Worm (Caenorhabditis elegans): ENCODE results near the gene C13G5.2.

DNA sequence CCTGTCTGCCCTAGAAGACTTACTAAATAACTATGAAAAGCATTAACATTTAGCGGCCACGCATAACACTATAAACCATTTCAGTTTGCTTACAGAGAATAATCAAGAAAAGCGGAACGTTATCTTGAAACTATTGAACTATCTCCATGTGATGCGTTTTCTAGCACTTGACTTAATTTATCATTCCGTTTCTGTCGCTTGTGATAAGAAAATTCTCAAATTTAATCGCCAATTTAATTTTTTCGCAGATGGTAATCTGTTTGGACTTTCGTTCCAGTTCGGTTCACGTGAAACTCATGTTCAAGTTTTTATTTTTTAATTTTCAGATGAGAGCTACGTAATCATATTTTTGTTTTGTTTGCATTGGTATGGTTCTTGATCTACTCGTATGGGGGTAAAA lies 38.7 kb upstream of the C13G5.2 start:
- TF ChIP-seq ets-4 (GFP tag; optimal IDR thresholded peaks at IDR 0.05) (no peak), B0035.1 (tag; optimal IDR thresholded peaks at IDR 0.05) (no peak)

All from whole organism, young adult.